Worm (Caenorhabditis elegans): Measurements from ENCODE around the gene F52G3.8.
A peak's percentile ranks its signal among the peaks of the same experiment; 100 is the strongest.
"Not testable (repeated sequence)": the region's sequence is repeated elsewhere in the genome, so short reads cannot be mapped to it uniquely, and the experiment has no call there.

DNA sequence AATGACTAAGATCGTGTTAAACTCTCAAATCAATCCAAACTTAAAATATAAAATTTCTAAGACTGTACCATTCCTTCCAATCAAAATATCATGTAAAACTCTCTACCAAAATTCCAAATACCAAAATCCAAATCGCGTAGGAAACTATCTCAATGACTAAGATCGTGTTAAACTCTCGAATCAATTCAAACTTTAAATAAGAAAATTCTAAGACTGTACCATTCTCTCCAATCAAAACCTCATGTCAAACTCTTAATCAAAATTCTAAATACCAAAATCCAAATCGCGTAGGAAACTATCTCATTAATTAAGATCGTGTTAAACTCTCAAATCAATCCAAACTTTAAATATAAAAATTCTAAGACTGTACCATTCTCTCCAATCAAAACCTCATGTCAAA, 14.8 kb downstream of the F52G3.8 start:
- not testable (repeated sequence) for TF ChIP-seq cog-1 (tag; optimal IDR thresholded peaks at IDR 0.05); ref-1 (GFP tag; conservative IDR thresholded peaks at IDR 0.05); med-1 (GFP tag; optimal IDR thresholded peaks at IDR 0.05; ENCODE audit: insufficient read depth); ztf-23 (GFP tag; IDR thresholded peaks at IDR 0.05)
- peak; percentile 45; the same call in 1 of the 2 replicates for TF ChIP-seq ztf-29 (GFP tag; IDR thresholded peaks at IDR 0.05)
- peak; percentile 68 for TF ChIP-seq flt-1 (GFP tag; IDR thresholded peaks at IDR 0.05)
- TF ChIP-seq T22C8.4 (GFP tag; IDR thresholded peaks at IDR 0.05), result 0 out of 2 replicates have a peak, but pooled peaks have one; percentile 21

Data from whole organism, midembryonic.